Worm (Caenorhabditis elegans) whole organism, early embryonic: ENCODE results near the gene cest-33.

Experiments
- F13C5.2 ChIP-seq: sonication (generic microtip); optimal IDR thresholded peaks from 2 replicates; lab custom pipeline; 2017; ENCODE audit warnings: mild to moderate bottlenecking, missing genetic modification characterization, inconsistent platforms, missing compliant biosample characterization
- flt-1 ChIP-seq: fragments of 200-800 bp; sonication (Bioruptor generic); IDR thresholded peaks from 2 replicates; pipeline ENCODE4 v1.3.6; 2022; ENCODE audit warnings: missing genetic modification characterization, missing compliant biosample characterization
- tbx-37 ChIP-seq: fragments of 200-800 bp; sonication (Bioruptor generic); conservative IDR thresholded peaks from 2 replicates; pipeline ENCODE4 v1.3.6; 2022; ENCODE audit warnings: missing genetic modification reagents, missing genetic modification characterization, missing compliant biosample characterization
- tra-4 ChIP-seq: sonication (generic microtip); optimal IDR thresholded peaks from 2 replicates; lab custom pipeline; 2017; ENCODE audit warnings: missing genetic modification characterization, missing compliant biosample characterization

DNA sequence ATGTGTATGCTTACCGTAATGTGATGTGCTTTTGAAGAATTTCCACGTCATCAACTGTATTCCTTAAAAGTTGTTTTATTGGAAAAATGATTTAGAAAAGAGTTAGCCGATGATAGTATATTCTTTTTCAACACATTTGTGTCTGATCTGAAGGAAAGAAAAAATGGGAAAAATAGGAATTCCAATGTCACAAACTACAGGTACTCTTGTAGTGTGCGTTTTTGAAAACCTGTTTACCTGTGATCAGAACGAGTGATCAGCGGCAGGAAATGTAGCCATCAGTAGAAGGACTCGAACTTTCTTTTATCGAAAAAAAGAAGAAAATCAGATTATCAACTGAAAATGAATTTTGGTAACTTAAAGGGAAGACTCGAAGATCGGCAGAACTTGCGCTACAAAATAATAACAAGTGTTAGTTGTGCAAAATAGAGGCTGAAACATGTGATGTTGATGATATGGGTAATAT is 43.7 kb downstream of the cest-33 start, which contains the start of gene T28C12.15:
- TF ChIP-seq tbx-37 (GFP tag; lab: Robert Waterston, UW) (no peak), F13C5.2 (no peak), flt-1 (GFP tag; lab: Robert Waterston, UW) (no peak), tra-4 (tag; lab: Kevin White, UChicago) (no peak)
